Worm (Caenorhabditis elegans) whole organism, L4 larva: ENCODE measurements around the gene eral-1.

Source experiments
- D1046.2 ChIP-seq: fragments of 200-800 bp; sonication (Bioruptor generic); IDR thresholded peaks from 2 replicates; pipeline ENCODE4 v1.3.6; 2022; ENCODE audit warnings: missing genetic modification characterization, missing compliant biosample characterization
- F37D6.2 ChIP-seq: sonication (generic microtip); optimal IDR thresholded peaks from 2 replicates; lab custom pipeline; 2016; ENCODE audit warnings: mild to moderate bottlenecking, missing genetic modification characterization, missing compliant biosample characterization
- Y5F2A.4 ChIP-seq: fragments of 200-800 bp; sonication (Bioruptor generic); optimal IDR thresholded peaks from 2 replicates; lab custom pipeline; 2018; ENCODE audit warnings: mild to moderate bottlenecking, missing genetic modification characterization, missing compliant biosample characterization
- Y75B8A.6 ChIP-seq: fragments of 200-800 bp; sonication (Bioruptor generic); IDR thresholded peaks from 2 replicates; pipeline ENCODE4 v1.3.6; 2022; ENCODE audit warnings: missing genetic modification reagents, missing genetic modification characterization, missing compliant biosample characterization
- aha-1 ChIP-seq: fragments of 150-350 bp; peaks from one replicate; lab custom pipeline; 2014; ENCODE audit warnings: missing biosample characterization, missing genetic modification characterization
- aly-2 ChIP-seq: sonication (generic microtip); optimal IDR thresholded peaks from 2 replicates; lab custom pipeline; 2018; ENCODE audit warnings: missing biosample characterization, missing genetic modification characterization
- attf-4 ChIP-seq: sonication (generic microtip); optimal IDR thresholded peaks from 3 replicates; lab custom pipeline; 2017; ENCODE audit warnings: missing biosample characterization, missing genetic modification characterization
- ceh-28 ChIP-seq: fragments of 150-350 bp; optimal IDR thresholded peaks from 2 replicates; lab custom pipeline; 2014; ENCODE audit warnings: missing biosample characterization, missing genetic modification reagents, missing genetic modification characterization
- ceh-44 ChIP-seq: fragments of 200-800 bp; sonication (Bioruptor generic); IDR thresholded peaks from 2 replicates; pipeline ENCODE4 v1.3.6; 2022; ENCODE audit warnings: missing genetic modification reagents, missing genetic modification characterization, missing compliant biosample characterization
- daf-8 ChIP-seq: fragments of 200-800 bp; sonication (Bioruptor generic); IDR thresholded peaks from 2 replicates; pipeline ENCODE4 v1.3.6; 2022; ENCODE audit warnings: missing genetic modification characterization, missing compliant biosample characterization
- dmd-6 ChIP-seq: fragments of 200-800 bp; sonication (Bioruptor generic); IDR thresholded peaks from 2 replicates; pipeline ENCODE4 v1.3.6; 2022; ENCODE audit warnings: missing genetic modification reagents, missing genetic modification characterization, missing compliant biosample characterization
- dmd-8 ChIP-seq: fragments of 200-800 bp; sonication (Bioruptor generic); IDR thresholded peaks from 2 replicates; pipeline ENCODE4 v1.3.6; 2022; ENCODE audit warnings: missing genetic modification characterization, missing compliant biosample characterization
- duxl-1 ChIP-seq: sonication (generic microtip); optimal IDR thresholded peaks from 2 replicates; lab custom pipeline; 2016; ENCODE audit warnings: mild to moderate bottlenecking, missing genetic modification characterization, moderate library complexity, missing compliant biosample characterization; ENCODE audit not compliant: poor library complexity
- egl-27 ChIP-seq: sonication (generic microtip); optimal IDR thresholded peaks from 3 replicates; lab custom pipeline; 2017; ENCODE audit warnings: missing biosample characterization, missing genetic modification reagents, missing genetic modification characterization
- fos-1 ChIP-seq: fragments of 150-350 bp; optimal IDR thresholded peaks from 2 replicates; lab custom pipeline; 2014; ENCODE audit warnings: missing biosample characterization, missing genetic modification characterization
- gei-8 ChIP-seq: fragments of 200-800 bp; sonication (Bioruptor generic); optimal IDR thresholded peaks from 2 replicates; lab custom pipeline; 2018; ENCODE audit warnings: mild to moderate bottlenecking, missing genetic modification characterization, missing compliant biosample characterization
- hlh-11 ChIP-seq: fragments of 200-800 bp; sonication (Bioruptor generic); optimal IDR thresholded peaks from 2 replicates; lab custom pipeline; 2018; ENCODE audit warnings: mild to moderate bottlenecking, missing genetic modification characterization, missing compliant biosample characterization
- hmg-1.1 ChIP-seq: fragments of 200-800 bp; sonication (Bioruptor generic); IDR thresholded peaks from 2 replicates; pipeline ENCODE4 v1.3.6; 2022; ENCODE audit warnings: missing genetic modification reagents, missing genetic modification characterization, missing compliant biosample characterization
- lim-7 ChIP-seq: fragments of 200-800 bp; sonication (Bioruptor generic); IDR thresholded peaks from 2 replicates; pipeline ENCODE4 v1.3.6; 2022; ENCODE audit warnings: missing genetic modification characterization, missing compliant biosample characterization
- lin-15B ChIP-seq: fragments of 150-350 bp; sonication (generic microtip); optimal IDR thresholded peaks from 3 replicates; lab custom pipeline; 2014; ENCODE audit warnings: missing biosample characterization, missing genetic modification characterization
- lin-29 ChIP-seq: fragments of 200-800 bp; sonication (Bioruptor generic); IDR thresholded peaks from 2 replicates; pipeline ENCODE4 v1.3.6; 2022; ENCODE audit warnings: missing genetic modification reagents, missing genetic modification characterization, missing compliant biosample characterization
- lin-38 ChIP-seq: fragments of 200-800 bp; sonication (Bioruptor generic); IDR thresholded peaks from 2 replicates; pipeline ENCODE4 v1.3.6; 2022; ENCODE audit warnings: missing genetic modification reagents, missing genetic modification characterization, missing compliant biosample characterization
- lin-39 ChIP-seq: fragments of 150-350 bp; optimal IDR thresholded peaks from 2 replicates; lab custom pipeline; 2014; ENCODE audit warnings: missing biosample characterization, missing genetic modification reagents, missing genetic modification characterization
- madf-9 ChIP-seq: fragments of 200-800 bp; sonication (Bioruptor generic); conservative IDR thresholded peaks from 2 replicates; pipeline ENCODE4 v1.3.6; 2022; ENCODE audit warnings: missing genetic modification reagents, missing genetic modification characterization, missing compliant biosample characterization
- mdl-1 ChIP-seq, 2 experiments: fragments of 150-350 bp in 1 of 2; sonication (generic microtip) in 1 of 2; optimal IDR thresholded peaks; 2 replicates each; lab custom pipeline; 2014 to 2017; ENCODE audit warnings: missing biosample characterization in 2 of 2, missing genetic modification characterization in 2 of 2
- mep-1 ChIP-seq: fragments of 150-350 bp; sonication (generic microtip); optimal IDR thresholded peaks from 3 replicates; lab custom pipeline; 2014; ENCODE audit warnings: missing biosample characterization, missing genetic modification characterization
- nhr-102 ChIP-seq: sonication (generic microtip); optimal IDR thresholded peaks from 2 replicates; lab custom pipeline; 2016; ENCODE audit warnings: mild to moderate bottlenecking, missing genetic modification characterization, moderate library complexity, missing compliant biosample characterization
- nhr-42 ChIP-seq: fragments of 200-800 bp; sonication (Bioruptor generic); IDR thresholded peaks from 2 replicates; pipeline ENCODE4 v1.3.6; 2022; ENCODE audit warnings: missing genetic modification characterization, missing compliant biosample characterization
- nhr-48 ChIP-seq: sonication (generic microtip); optimal IDR thresholded peaks from 2 replicates; lab custom pipeline; 2016; ENCODE audit warnings: mild to moderate bottlenecking, missing genetic modification characterization, missing compliant biosample characterization
- nhr-6 ChIP-seq: fragments of 150-350 bp; optimal IDR thresholded peaks from 2 replicates; lab custom pipeline; 2014; ENCODE audit warnings: missing biosample characterization, missing genetic modification characterization
- nhr-76 ChIP-seq: fragments of 150-350 bp; optimal IDR thresholded peaks from 2 replicates; lab custom pipeline; 2014; ENCODE audit warnings: missing biosample characterization, missing genetic modification characterization
- nhr-77 ChIP-seq: fragments of 150-350 bp; optimal IDR thresholded peaks from 2 replicates; lab custom pipeline; 2014; ENCODE audit warnings: missing biosample characterization, missing genetic modification characterization
- pha-4 ChIP-seq, 2 experiments: fragments of 150-350 bp in 1 of 2; fragments of 200-800 bp in 1 of 2; sonication (Bioruptor generic) in 1 of 2; IDR thresholded peaks in 1 of 2; optimal IDR thresholded peaks in 1 of 2; 2 replicates each; pipeline versions ENCODE4 v1.3.6 to Lab custom; 2014 to 2022; ENCODE audit warnings: missing genetic modification characterization in 2 of 2, missing genetic modification reagents in 2 of 2, missing biosample characterization in 1 of 2, missing compliant biosample characterization in 1 of 2
- skn-1 ChIP-seq: fragments of 150-350 bp; optimal IDR thresholded peaks from 2 replicates; lab custom pipeline; 2014; ENCODE audit warnings: missing biosample characterization, missing genetic modification characterization
- snpc-1.2 ChIP-seq: fragments of 200-800 bp; sonication (Bioruptor generic); IDR thresholded peaks from 2 replicates; pipeline ENCODE4 v1.3.6; 2022; ENCODE audit warnings: missing genetic modification reagents, missing genetic modification characterization, missing compliant biosample characterization
- spr-1 ChIP-seq: sonication (generic microtip); optimal IDR thresholded peaks from 2 replicates; lab custom pipeline; 2016; ENCODE audit warnings: mild to moderate bottlenecking, missing genetic modification characterization, missing compliant biosample characterization
- spr-3 ChIP-seq: fragments of 200-800 bp; sonication (Bioruptor generic); optimal IDR thresholded peaks from 2 replicates; lab custom pipeline; 2018; ENCODE audit warnings: mild to moderate bottlenecking, missing genetic modification characterization, missing compliant biosample characterization
- tag-97 ChIP-seq: fragments of 200-800 bp; sonication (Bioruptor generic); IDR thresholded peaks from 2 replicates; pipeline ENCODE4 v1.3.6; 2022; ENCODE audit warnings: missing genetic modification characterization, missing compliant biosample characterization
- unc-130 ChIP-seq: sonication (generic microtip); optimal IDR thresholded peaks from 2 replicates; lab custom pipeline; 2016; ENCODE audit warnings: missing genetic modification reagents, missing genetic modification characterization, missing compliant biosample characterization
- unc-62 ChIP-seq, 3 experiments: fragments of 150-350 bp in 1 of 3; sonication (generic microtip); optimal IDR thresholded peaks in 2 of 3; peaks in 1 of 3; 1 replicate in 1 of 3; 2 replicates in 2 of 3; lab custom pipeline; 2014 to 2017; ENCODE audit warnings: missing biosample characterization in 3 of 3, missing genetic modification characterization in 3 of 3, missing genetic modification reagents in 3 of 3, missing genotype in 1 of 3
- zag-1 ChIP-seq: fragments of 150-350 bp; optimal IDR thresholded peaks from 2 replicates; lab custom pipeline; 2014; ENCODE audit warnings: missing biosample characterization, missing genetic modification characterization
- zip-11 ChIP-seq: fragments of 200-800 bp; sonication (Bioruptor generic); IDR thresholded peaks from 2 replicates; pipeline ENCODE4 v1.3.6; 2022; ENCODE audit warnings: missing genetic modification characterization, missing compliant biosample characterization
- ztf-11 ChIP-seq: fragments of 150-350 bp; optimal IDR thresholded peaks from 2 replicates; lab custom pipeline; 2014; ENCODE audit warnings: missing biosample characterization, missing genetic modification characterization
- ztf-7 ChIP-seq: fragments of 150-350 bp; optimal IDR thresholded peaks from 2 replicates; lab custom pipeline; 2014; ENCODE audit warnings: missing biosample characterization, missing genetic modification characterization

eral-1 gene

DNA sequence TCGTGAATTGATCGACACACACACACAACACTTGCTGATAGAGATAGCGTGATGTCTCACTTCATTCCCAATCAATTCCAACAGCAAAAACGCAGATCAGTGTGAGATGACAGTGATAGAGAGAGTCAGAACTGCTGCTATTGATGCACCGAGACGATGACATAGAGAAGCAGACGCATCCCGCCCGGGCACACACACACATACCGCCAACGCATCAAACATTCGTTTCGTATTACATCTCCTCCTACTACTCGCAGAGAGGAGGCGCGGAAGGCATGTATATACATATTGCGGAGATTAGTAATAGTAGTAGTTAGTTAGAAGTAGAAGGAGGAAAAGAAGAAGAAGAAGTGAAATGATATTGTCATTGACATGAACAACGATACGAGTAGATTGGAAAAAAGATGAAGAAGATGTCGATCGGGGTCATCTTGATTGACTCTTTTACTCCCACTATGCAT lies 29.9 kb upstream of the eral-1 start (continued):
- TF ChIP-seq ceh-44 (GFP tag; lab: Robert Waterston, UW) = no peak
- TF ChIP-seq dmd-8 (GFP tag; lab: Robert Waterston, UW) = no peak
- TF ChIP-seq nhr-102 = peak; percentile 1
- TF ChIP-seq nhr-42 (GFP tag; lab: Robert Waterston, UW) = no peak
- no peak for TF ChIP-seq ztf-7 (tag; lab: Kevin White, UChicago)
- TF ChIP-seq fos-1 (tag; lab: Kevin White, UChicago) = no peak
- TF ChIP-seq F37D6.2 = no peak
- no peak for TF ChIP-seq zag-1 (tag; lab: Kevin White, UChicago)
- peak; percentile 36 for TF ChIP-seq lin-38 (GFP tag; lab: Robert Waterston, UW)
- TF ChIP-seq nhr-48 = no peak
- TF ChIP-seq ceh-28 (tag; lab: Kevin White, UChicago) = peak; percentile 22
- no peak for TF ChIP-seq unc-130 (GFP tag; lab: Kevin White, UChicago)
- peak; percentile 92 for TF ChIP-seq hlh-11
- peak; percentile 46 for TF ChIP-seq hmg-1.1 (GFP tag; lab: Robert Waterston, UW)
- TF ChIP-seq nhr-77 (tag; lab: Kevin White, UChicago) = peak; percentile 3
- no peak for TF ChIP-seq snpc-1.2 (GFP tag; lab: Robert Waterston, UW)
- no peak for TF ChIP-seq skn-1
- TF ChIP-seq aly-2 = no peak
- no peak for TF ChIP-seq spr-3 (GFP tag; lab: Kevin White, UChicago)
- TF ChIP-seq dmd-6 (GFP tag; lab: Robert Waterston, UW) = peak; percentile 76
- peak; percentile 75 for TF ChIP-seq mep-1 (tag; lab: Kevin White, UChicago)
- no peak for TF ChIP-seq D1046.2 (GFP tag; lab: Robert Waterston, UW)
- no peak for TF ChIP-seq egl-27 (tag; lab: Kevin White, UChicago)
- TF ChIP-seq lin-39 (tag; lab: Kevin White, UChicago) = no peak
- TF ChIP-seq attf-4 (tag; lab: Kevin White, UChicago) = no peak
- TF ChIP-seq gei-8 (GFP tag; lab: Kevin White, UChicago) = no peak

DNA sequence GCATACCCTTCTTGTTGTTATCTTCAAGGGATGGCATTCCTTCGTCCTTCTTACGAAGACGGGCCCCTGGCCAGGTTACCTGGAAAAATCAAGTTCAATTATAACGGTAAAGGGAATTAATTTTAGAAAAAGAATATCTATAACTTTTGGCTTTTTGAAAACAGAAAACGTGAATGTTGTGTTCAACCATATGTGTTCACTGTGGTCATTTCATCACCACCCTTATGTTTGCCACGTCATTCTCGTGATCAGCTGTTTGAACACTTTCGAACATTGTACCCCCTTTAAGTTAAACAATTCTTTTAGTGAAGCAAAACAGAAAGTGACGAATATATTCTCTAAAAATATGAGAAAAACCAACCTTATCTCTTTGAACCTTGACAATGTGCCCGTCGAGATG lies 29.2 kb upstream of the eral-1 start:
- TF ChIP-seq nhr-76 (tag; lab: Kevin White, UChicago) = no peak
- TF ChIP-seq ztf-11 (tag; lab: Kevin White, UChicago) = no peak
- TF ChIP-seq nhr-6 (tag; lab: Kevin White, UChicago) = no peak
- TF ChIP-seq tag-97 (GFP tag; lab: Robert Waterston, UW) = no peak
- TF ChIP-seq zip-11 = no peak
- TF ChIP-seq nhr-42 (GFP tag; lab: Robert Waterston, UW) = no peak
- TF ChIP-seq mdl-1 (tag; optimal IDR thresholded peaks at IDR 0.05; lab: Kevin White, UChicago) = no peak
- TF ChIP-seq Y5F2A.4 (GFP tag; lab: Kevin White, UChicago) = no peak
- TF ChIP-seq spr-1 (tag; lab: Kevin White, UChicago) = no peak
- TF ChIP-seq pha-4 (GFP tag; IDR thresholded peaks at IDR 0.05; lab: Robert Waterston, UW) = no peak
- TF ChIP-seq pha-4 (tag; optimal IDR thresholded peaks at IDR 0.05; lab: Kevin White, UChicago) = no peak
- TF ChIP-seq madf-9 (GFP tag; lab: Robert Waterston, UW) = no peak
- TF ChIP-seq Y75B8A.6 (GFP tag; lab: Robert Waterston, UW) = 0 out of 2 replicates have a peak, but pooled peaks have one; percentile 32
- TF ChIP-seq lim-7 = peak; percentile 31; the same call in 1 of the 2 replicates

DNA sequence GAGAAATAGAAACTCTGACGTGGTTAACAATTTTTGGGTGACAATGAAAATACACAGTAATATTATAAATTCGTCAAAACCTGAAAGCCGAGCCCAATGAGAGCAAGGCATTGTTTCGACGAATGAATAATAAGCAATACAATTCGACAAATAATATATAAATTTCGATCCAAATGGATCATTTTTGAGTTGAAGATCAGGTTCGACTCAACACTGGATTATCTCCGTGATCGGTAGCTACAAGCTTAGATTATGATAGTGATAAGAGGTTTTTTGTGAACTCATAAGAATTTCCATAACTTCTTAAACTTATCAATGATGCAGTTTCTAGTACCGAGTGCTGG lies 28.3 kb upstream of the eral-1 start:
- TF ChIP-seq ceh-44 (GFP tag; lab: Robert Waterston, UW) (0 out of 2 replicates have a peak, but pooled peaks have one; percentile 7), fos-1 (tag; lab: Kevin White, UChicago) (peak; percentile 27), aha-1 (tag; lab: Kevin White, UChicago) (peak; percentile 76), unc-62 (GFP tag; optimal IDR thresholded peaks at IDR 0.05 in 1 of 2; lab: Kevin White, UChicago) (no peak), unc-62 (tag; optimal IDR thresholded peaks at IDR 0.05; lab: Kevin White, UChicago) (no peak), zag-1 (tag; lab: Kevin White, UChicago) (no peak), lin-29 (GFP tag; lab: Robert Waterston, UW) (no peak), duxl-1 (tag; lab: Kevin White, UChicago) (peak; percentile 10), lin-15B (tag; lab: Kevin White, UChicago) (peak; percentile 12), dmd-6 (GFP tag; lab: Robert Waterston, UW) (peak; percentile 19; the same call in 1 of the 2 replicates), mep-1 (tag; lab: Kevin White, UChicago) (no peak), hlh-11 (no peak), daf-8 (GFP tag; lab: Robert Waterston, UW) (no peak)
